Fruit fly (Drosophila melanogaster): ENCODE data around the gene IP3K1.

dm6 chr2L:9763212-9763869 lies 18.8 kb upstream of the IP3K1 start, which contains the start of the genes Taf11 and und:
- TF ChIP-seq CG8478 (optimal IDR thresholded peaks at IDR 0.05) (no peak), pan (optimal IDR thresholded peaks at IDR 0.05) (no peak)

All from whole organism.